Fruit fly (Drosophila melanogaster) whole organism, embryonic: ENCODE data around the gene CG34056.

Experiments
- Asciz ChIP-seq: fragments of 200-800 bp; sonication (Bioruptor generic); optimal IDR thresholded peaks from 2 replicates; lab custom pipeline; 2017; ENCODE audit warnings: missing biosample characterization, mild to moderate bottlenecking, missing genetic modification characterization, missing genetic modification reagents
- CG11247 ChIP-seq: fragments of 200-800 bp; sonication (Bioruptor generic); IDR thresholded peaks from 2 replicates; pipeline ENCODE4 v1.3.6; 2022; ENCODE audit warnings: missing biosample characterization, missing genetic modification characterization
- CG11696 ChIP-seq: fragments of 200-800 bp; sonication (Bioruptor generic); IDR thresholded peaks from 2 replicates; pipeline ENCODE4 v1.3.6; 2022; ENCODE audit warnings: missing biosample characterization, missing genetic modification characterization
- CG12391 ChIP-seq: fragments of 200-800 bp; sonication (Bioruptor generic); optimal IDR thresholded peaks from 3 replicates; lab custom pipeline; 2018; ENCODE audit warnings: missing biosample characterization, mild to moderate bottlenecking, missing genetic modification characterization, moderate library complexity
- CG13424 ChIP-seq: fragments of 200-800 bp; sonication (Bioruptor generic); optimal IDR thresholded peaks from 2 replicates; lab custom pipeline; 2019; ENCODE audit warnings: missing biosample characterization, mild to moderate bottlenecking, missing genetic modification characterization, moderate library complexity
- CG13624 ChIP-seq: fragments of 200-800 bp; sonication (Bioruptor generic); optimal IDR thresholded peaks from 2 replicates; lab custom pipeline; 2016; ENCODE audit warnings: missing biosample characterization, missing genetic modification characterization
- CG15601 ChIP-seq: fragments of 200-800 bp; sonication (Bioruptor generic); optimal IDR thresholded peaks from 3 replicates; lab custom pipeline; 2019; ENCODE audit warnings: missing biosample characterization, mild to moderate bottlenecking, missing genetic modification characterization, moderate library complexity
- CG2120 ChIP-seq: fragments of 200-800 bp; sonication (Bioruptor generic); optimal IDR thresholded peaks from 3 replicates; lab custom pipeline; 2016; ENCODE audit warnings: missing biosample characterization, missing genetic modification characterization
- CG2129 ChIP-seq: fragments of 200-800 bp; sonication (Bioruptor generic); IDR thresholded peaks from 2 replicates; pipeline ENCODE4 v1.3.6; 2022; ENCODE audit warnings: missing biosample characterization, missing genetic modification characterization; ENCODE audit not compliant: partially characterized antibody
- CG30020 ChIP-seq: fragments of 200-800 bp; optimal IDR thresholded peaks from 2 replicates; lab custom pipeline; 2019; ENCODE audit warnings: missing biosample characterization, mild to moderate bottlenecking, missing genetic modification characterization, moderate library complexity
- CG31388 ChIP-seq: fragments of 200-800 bp; sonication (Bioruptor generic); optimal IDR thresholded peaks from 2 replicates; lab custom pipeline; 2016; ENCODE audit warnings: missing biosample characterization, missing genetic modification characterization
- CG34376 ChIP-seq: fragments of 200-800 bp; sonication (Bioruptor generic); optimal IDR thresholded peaks from 2 replicates; lab custom pipeline; 2018; ENCODE audit warnings: missing biosample characterization, mild to moderate bottlenecking, missing genetic modification characterization
- CG4282 ChIP-seq: fragments of 200-800 bp; sonication (Bioruptor generic); optimal IDR thresholded peaks from 2 replicates; lab custom pipeline; 2016; ENCODE audit warnings: missing biosample characterization, missing genetic modification characterization
- CG6272 ChIP-seq: fragments of 200-800 bp; sonication (Bioruptor generic); IDR thresholded peaks from 2 replicates; pipeline ENCODE4 v1.3.6; 2022; ENCODE audit warnings: missing biosample characterization, missing genetic modification characterization
- CG7556 ChIP-seq: fragments of 200-800 bp; sonication (Bioruptor generic); optimal IDR thresholded peaks from 2 replicates; lab custom pipeline; 2017; ENCODE audit warnings: missing biosample characterization, mild to moderate bottlenecking, missing genetic modification characterization
- CG7963 ChIP-seq: fragments of 200-800 bp; sonication (Bioruptor generic); IDR thresholded peaks from 3 replicates; pipeline ENCODE4 v1.3.6; 2022; ENCODE audit warnings: missing biosample characterization, missing genetic modification characterization; ENCODE audit not compliant: partially characterized antibody
- CG9817 ChIP-seq: fragments of 200-800 bp; sonication (Bioruptor generic); optimal IDR thresholded peaks from 2 replicates; lab custom pipeline; 2018; ENCODE audit warnings: missing biosample characterization, mild to moderate bottlenecking, missing genetic modification characterization, moderate library complexity
- CTCF ChIP-seq: fragments of 200-800 bp; sonication (Bioruptor generic); optimal IDR thresholded peaks from 2 replicates; lab custom pipeline; 2017; ENCODE audit warnings: missing biosample characterization, mild to moderate bottlenecking, missing genetic modification characterization, moderate library complexity
- CrebB ChIP-seq: fragments of 200-800 bp; sonication (Bioruptor generic); optimal IDR thresholded peaks from 3 replicates; lab custom pipeline; 2018; ENCODE audit warnings: missing biosample characterization, mild to moderate bottlenecking, missing genetic modification characterization
- Dek ChIP-seq: fragments of 200-800 bp; sonication (Bioruptor generic); optimal IDR thresholded peaks from 3 replicates; lab custom pipeline; 2019; ENCODE audit warnings: missing biosample characterization, mild to moderate bottlenecking, missing genetic modification characterization, moderate library complexity
- Dip3 ChIP-seq: fragments of 200-800 bp; sonication (Bioruptor generic); optimal IDR thresholded peaks from 3 replicates; lab custom pipeline; 2016; ENCODE audit warnings: missing biosample characterization, missing genetic modification characterization
- Doc3 ChIP-seq: fragments of 200-800 bp; sonication (Bioruptor generic); IDR thresholded peaks from 3 replicates; pipeline ENCODE4 v1.3.6; 2022; ENCODE audit warnings: missing biosample characterization, missing genetic modification characterization; ENCODE audit not compliant: partially characterized antibody
- Ets65A ChIP-seq: fragments of 200-800 bp; sonication (Bioruptor generic); peaks from one replicate; lab custom pipeline; 2016; ENCODE audit warnings: missing biosample characterization, missing genetic modification characterization
- Gug ChIP-seq: fragments of 200-800 bp; sonication (Bioruptor generic); IDR thresholded peaks from 4 replicates; pipeline ENCODE4 v1.3.6; 2022; ENCODE audit warnings: missing biosample characterization, missing genetic modification characterization
- Hr51 ChIP-seq, 2 experiments: fragments of 200-800 bp; sonication (Bioruptor generic); optimal IDR thresholded peaks; 2 replicates in 1 of 2; 3 replicates in 1 of 2; lab custom pipeline; 2016 to 2018; ENCODE audit warnings: missing biosample characterization in 2 of 2, missing genetic modification characterization in 2 of 2, mild to moderate bottlenecking in 1 of 2, moderate library complexity in 1 of 2
- MESR4 ChIP-seq: fragments of 200-800 bp; sonication (Bioruptor generic); optimal IDR thresholded peaks from 2 replicates; lab custom pipeline; 2018; ENCODE audit warnings: missing biosample characterization, mild to moderate bottlenecking, missing genetic modification characterization, moderate library complexity
- NC2α ChIP-seq: fragments of 200-800 bp; sonication (Bioruptor generic); optimal IDR thresholded peaks from 2 replicates; lab custom pipeline; 2016; ENCODE audit warnings: missing biosample characterization, missing genetic modification characterization
- Oaz ChIP-seq: fragments of 200-800 bp; sonication (Bioruptor generic); IDR thresholded peaks from 2 replicates; pipeline ENCODE4 v1.3.6; 2022; ENCODE audit warnings: missing biosample characterization, missing genetic modification characterization
- az2 ChIP-seq: fragments of 200-800 bp; sonication (Bioruptor generic); optimal IDR thresholded peaks from 3 replicates; lab custom pipeline; 2016; ENCODE audit warnings: missing biosample characterization, missing genetic modification characterization
- chn ChIP-seq: fragments of 200-800 bp; sonication (Bioruptor generic); optimal IDR thresholded peaks from 2 replicates; lab custom pipeline; 2016; ENCODE audit warnings: missing biosample characterization, missing genetic modification characterization
- crp ChIP-seq, 2 experiments: fragments of 200-800 bp; sonication (Bioruptor generic); optimal IDR thresholded peaks; 2 replicates in 1 of 2; 3 replicates in 1 of 2; lab custom pipeline; 2017; ENCODE audit warnings: missing biosample characterization in 2 of 2, missing genetic modification characterization in 2 of 2, mild to moderate bottlenecking in 1 of 2, moderate library complexity in 1 of 2
- da ChIP-seq: fragments of 200-800 bp; sonication (Bioruptor generic); optimal IDR thresholded peaks from 2 replicates; lab custom pipeline; 2016; ENCODE audit warnings: missing biosample characterization, missing genetic modification characterization
- exex ChIP-seq: fragments of 200-800 bp; sonication (Bioruptor generic); optimal IDR thresholded peaks from 4 replicates; lab custom pipeline; 2018; ENCODE audit warnings: missing biosample characterization, mild to moderate bottlenecking, missing genetic modification characterization, moderate library complexity
- grau ChIP-seq: fragments of 200-800 bp; optimal IDR thresholded peaks from 3 replicates; lab custom pipeline; 2019; ENCODE audit warnings: missing biosample characterization, mild to moderate bottlenecking, missing genetic modification characterization, moderate library complexity
- gro ChIP-seq: fragments of 200-800 bp; sonication (Bioruptor generic); optimal IDR thresholded peaks from 2 replicates; lab custom pipeline; 2016; ENCODE audit warnings: missing biosample characterization, missing genetic modification characterization
- insv ChIP-seq, 2 experiments: fragments of 200-800 bp; sonication (Bioruptor generic); optimal IDR thresholded peaks; 3 replicates each; lab custom pipeline; 2016 to 2018; ENCODE audit warnings: missing biosample characterization in 2 of 2, missing genetic modification characterization in 2 of 2
- jumu ChIP-seq: fragments of 200-800 bp; sonication (Bioruptor generic); optimal IDR thresholded peaks from 3 replicates; lab custom pipeline; 2016; ENCODE audit warnings: missing biosample characterization, missing genetic modification characterization
- lmd ChIP-seq: fragments of 200-800 bp; sonication (Bioruptor generic); IDR thresholded peaks from 2 replicates; pipeline ENCODE4 v1.3.6; 2022; ENCODE audit warnings: missing biosample characterization, missing genetic modification characterization
- lov ChIP-seq, 2 experiments: fragments of 200-800 bp in 1 of 2; fragments of >200 bp in 1 of 2; sonication (Bioruptor generic) in 1 of 2; IDR thresholded peaks in 1 of 2; optimal IDR thresholded peaks in 1 of 2; 2 replicates in 1 of 2; 3 replicates in 1 of 2; pipeline versions ENCODE4 v1.3.6 to Lab custom; 2017 to 2022; ENCODE audit warnings: missing biosample characterization in 1 of 2, missing genetic modification characterization in 1 of 2
- nom ChIP-seq: fragments of 200-800 bp; sonication (Bioruptor generic); optimal IDR thresholded peaks from 2 replicates; lab custom pipeline; 2017; ENCODE audit warnings: missing biosample characterization, missing genetic modification characterization, mild to moderate bottlenecking, moderate library complexity, missing genetic modification reagents
- peb ChIP-seq: fragments of 200-800 bp; sonication (Bioruptor generic); IDR thresholded peaks from 2 replicates; pipeline ENCODE4 v1.3.6; 2022; ENCODE audit warnings: missing biosample characterization, missing genetic modification characterization
- pfk ChIP-seq: fragments of 200-800 bp; sonication (Bioruptor generic); optimal IDR thresholded peaks from 2 replicates; lab custom pipeline; 2018; ENCODE audit warnings: missing biosample characterization, mild to moderate bottlenecking, missing genetic modification characterization, moderate library complexity
- pzg ChIP-seq: fragments of 200-800 bp; sonication (Bioruptor generic); optimal IDR thresholded peaks from 3 replicates; lab custom pipeline; 2018; ENCODE audit warnings: missing biosample characterization, mild to moderate bottlenecking, missing genetic modification characterization, moderate library complexity
- row ChIP-seq: fragments of 200-800 bp; sonication (Bioruptor generic); IDR thresholded peaks from 3 replicates; pipeline ENCODE4 v1.3.6; 2022; ENCODE audit warnings: missing biosample characterization, missing genetic modification characterization
- scrt ChIP-seq: fragments of 200-800 bp; sonication (Bioruptor generic); optimal IDR thresholded peaks from 2 replicates; lab custom pipeline; 2018; ENCODE audit warnings: missing biosample characterization, mild to moderate bottlenecking, missing genetic modification characterization, moderate library complexity
- trem ChIP-seq: fragments of 200-800 bp; optimal IDR thresholded peaks from 3 replicates; lab custom pipeline; 2019; ENCODE audit warnings: missing biosample characterization, mild to moderate bottlenecking, missing genetic modification characterization, moderate library complexity
- tx ChIP-seq: fragments of 200-800 bp; sonication (Bioruptor generic); optimal IDR thresholded peaks from 2 replicates; lab custom pipeline; 2016; ENCODE audit warnings: missing biosample characterization, missing genetic modification characterization
- wek ChIP-seq: fragments of 200-800 bp; sonication (Bioruptor generic); optimal IDR thresholded peaks from 3 replicates; lab custom pipeline; 2018; ENCODE audit warnings: missing biosample characterization, mild to moderate bottlenecking, missing genetic modification characterization, moderate library complexity
- yki ChIP-seq: fragments of >200 bp; optimal IDR thresholded peaks from 3 replicates; lab custom pipeline; 2018

The CG34056 gene

dm6 chr3L:872389-872972 is 23.3 kb upstream of the CG34056 start (continued):
- TF ChIP-seq Asciz (GFP tag; lab: Kevin White, UChicago) (no peak), CrebB (tag; lab: Kevin White, UChicago) (no peak), crp (GFP tag; optimal IDR thresholded peaks at IDR 0.05; lab: Kevin White, UChicago) (peak in 1 of 2 experiments; percentile 71), Dek (tag; lab: Kevin White, UChicago) (no peak), lmd (GFP tag; lab: Robert Waterston, UW) (peak; percentile 50; the same call in 1 of the 2 replicates), CG4282 (GFP tag; lab: Kevin White, UChicago) (no peak), trem (tag; lab: Kevin White, UChicago) (peak; percentile 7), nom (GFP tag; lab: Kevin White, UChicago) (no peak), peb (GFP tag; lab: Robert Waterston, UW) (no peak), Oaz (GFP tag; lab: Robert Waterston, UW) (no peak), scrt (peak; percentile 80), chn (GFP tag; lab: Kevin White, UChicago) (peak; percentile 14), NC2α (GFP tag; lab: Kevin White, UChicago) (no peak), CG13624 (peak; percentile 66), pzg (GFP tag; lab: Kevin White, UChicago) (peak; percentile 30), CG2120 (GFP tag; lab: Kevin White, UChicago) (peak; percentile 67), CG6272 (GFP tag; lab: Robert Waterston, UW) (peak; percentile 57), jumu (GFP tag; lab: Kevin White, UChicago) (peak; percentile 72), insv (GFP tag; optimal IDR thresholded peaks at IDR 0.05; lab: Kevin White, UChicago) (peak in 1 of 2 experiments; percentile 32), row (peak; percentile 81), Hr51 (GFP tag; optimal IDR thresholded peaks at IDR 0.05; lab: Kevin White, UChicago) (peak in 1 of 2 experiments; percentile 37), Gug (peak; percentile 54; the same call in 2 of the 4 replicates), pfk (GFP tag; lab: Kevin White, UChicago) (no peak), CG11247 (GFP tag; lab: Robert Waterston, UW) (peak; percentile 29; the same call in 1 of the 2 replicates), Doc3 (peak; percentile 77; the same call in 2 of the 3 replicates), CG9817 (tag; lab: Kevin White, UChicago) (peak; percentile 50), Dip3 (GFP tag; lab: Kevin White, UChicago) (peak; percentile 18), CG15601 (tag; lab: Kevin White, UChicago) (peak; percentile 8), CG30020 (peak; percentile 32), Ets65A (GFP tag; lab: Kevin White, UChicago) (peak; percentile 92), CG2129 (GFP tag; lab: Robert Waterston, UW) (peak; percentile 64), CG12391 (tag; lab: Kevin White, UChicago) (peak; percentile 11), lov (optimal IDR thresholded peaks at IDR 0.05; lab: Kevin White, UChicago) (no peak), lov (GFP tag; IDR thresholded peaks at IDR 0.05; lab: Robert Waterston, UW) (no peak), CG7556 (GFP tag; lab: Kevin White, UChicago) (no peak), tx (GFP tag; lab: Kevin White, UChicago) (peak; percentile 34), CG34376 (no peak), CTCF (GFP tag; lab: Kevin White, UChicago) (no peak), CG7963 (GFP tag; lab: Robert Waterston, UW) (peak; percentile 61; the same call in 2 of the 3 replicates), MESR4 (no peak), yki (no peak), grau (peak; percentile 41), CG13424 (tag; lab: Kevin White, UChicago) (peak; percentile 44), da (GFP tag; lab: Kevin White, UChicago) (peak; percentile 24), wek (GFP tag; lab: Kevin White, UChicago) (no peak), CG11696 (no peak), gro (GFP tag; lab: Kevin White, UChicago) (peak; percentile 75), CG31388 (GFP tag; lab: Kevin White, UChicago) (no peak), exex (tag; lab: Kevin White, UChicago) (peak; percentile 7), az2 (peak; percentile 46)
